Worm (Caenorhabditis elegans) whole organism, L1 larva: ENCODE results near the gene srh-251.

Experiments used
- ets-5 ChIP-seq: fragments of 200-800 bp; sonication (Bioruptor generic); IDR thresholded peaks from 2 replicates; pipeline ENCODE4 v1.3.6; 2022; ENCODE audit warnings: missing genetic modification characterization, missing compliant biosample characterization
- mef-2 ChIP-seq: fragments of 150-350 bp; optimal IDR thresholded peaks from 2 replicates; lab custom pipeline; 2014; ENCODE audit warnings: missing biosample characterization, missing genetic modification characterization

- TF ChIP-seq mef-2 (tag; lab: Kevin White, UChicago) (no peak), ets-5 (GFP tag; lab: Robert Waterston, UW) (no peak)
Measured at ce11 chrV:15377903-15378302, 1.8 kb downstream of the srh-251 start, which contains the start of gene srh-122.
